Worm (Caenorhabditis elegans): ENCODE measurements around the gene C47A10.16.

C47A10.16 gene

DNA sequence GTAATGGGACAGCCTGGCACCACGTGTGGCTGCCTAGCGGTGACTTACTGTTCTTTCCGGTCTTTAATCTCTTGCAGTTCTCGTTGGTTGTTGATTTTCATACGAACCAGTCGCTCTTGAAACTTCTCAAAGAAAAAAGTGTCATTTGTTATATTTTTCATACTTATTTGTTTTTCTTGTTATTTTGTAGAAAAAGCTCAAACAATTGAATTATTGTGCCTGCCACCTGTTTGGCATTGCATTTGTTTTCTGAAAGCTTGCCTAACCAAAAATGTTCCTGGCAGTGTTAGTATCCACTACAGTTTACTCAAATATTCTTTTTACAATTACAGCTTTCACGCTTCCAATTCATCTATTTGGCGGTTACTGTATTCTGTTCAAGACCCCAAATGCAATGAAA lies at the start of gene C47A10.16, which contains the start of gene srh-283:
Gene C47A10.16, minus strand, starts transcription at position 101 of the 400 bp plus-strand sequence.
Gene srh-283, plus strand, starts transcription at position 272 of the 400 bp plus-strand sequence.
- no peak for TF ChIP-seq unc-62 (GFP tag; optimal IDR thresholded peaks at IDR 0.05)

DNA sequence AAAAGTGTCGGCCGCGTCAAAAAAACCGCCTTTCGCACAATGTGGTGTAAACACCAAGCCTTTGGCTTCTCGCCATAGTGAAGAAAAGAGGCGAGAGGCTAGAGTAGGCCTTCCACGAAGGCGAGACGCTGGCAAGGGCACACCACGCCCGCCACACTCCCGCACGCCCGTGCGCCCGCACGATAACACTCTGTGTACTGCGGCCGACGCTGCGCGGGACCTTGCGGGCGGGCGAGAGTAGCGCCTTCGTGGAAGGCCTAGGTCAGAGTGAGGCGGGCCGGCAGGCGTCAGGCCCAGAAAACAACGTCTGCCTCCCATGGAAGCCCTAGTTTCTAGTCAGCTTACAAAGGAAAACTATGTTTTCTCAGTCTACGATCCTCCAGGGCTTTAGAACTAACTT lies 47.1 kb upstream of the C47A10.16 start:
- TF ChIP-seq unc-62 (GFP tag; optimal IDR thresholded peaks at IDR 0.05), result no peak

DNA sequence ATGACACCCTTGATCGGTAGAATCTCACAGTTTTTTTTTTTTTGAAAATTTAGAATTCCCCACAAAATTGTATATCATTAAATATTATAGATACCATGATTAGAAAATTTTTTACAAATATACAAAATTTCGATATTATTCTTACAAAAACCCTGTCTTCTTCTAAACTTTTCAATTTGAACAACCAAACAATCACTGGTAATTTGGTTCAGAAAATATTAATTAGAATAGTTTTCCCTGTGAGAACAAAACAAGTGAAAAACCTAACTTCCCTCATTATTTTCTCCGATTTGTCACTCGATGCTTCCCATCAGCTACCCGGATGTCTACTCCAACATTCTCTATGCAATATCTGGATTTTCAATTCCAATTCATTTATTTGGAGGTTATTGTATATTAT lies 45.1 kb upstream of the C47A10.16 start, which contains the start of gene srh-296:
Gene srh-296, plus strand, starts transcription at position 301 of the 400 bp plus-strand sequence.
- no peak for TF ChIP-seq unc-62 (GFP tag; optimal IDR thresholded peaks at IDR 0.05)

DNA sequence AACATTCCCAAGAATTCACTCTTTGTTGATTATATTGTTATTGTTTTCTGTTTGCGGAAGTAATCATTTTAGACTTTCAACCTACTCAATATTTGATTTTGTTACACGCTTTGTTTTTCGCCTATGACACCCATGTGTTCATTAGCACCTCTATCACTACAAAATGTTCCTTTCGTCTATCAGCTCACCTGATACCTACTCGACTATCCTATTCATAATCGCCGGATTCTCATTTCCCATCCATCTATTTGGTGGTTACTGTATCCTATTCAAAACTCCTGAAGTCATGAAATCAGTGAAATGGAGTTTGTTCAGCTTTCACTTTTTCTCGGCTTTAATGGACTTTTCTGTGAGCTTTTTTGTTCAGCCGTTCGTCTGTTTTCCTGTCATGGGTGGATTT lies 40.3 kb upstream of the C47A10.16 start, which contains the start of gene srh-291:
Gene srh-291, plus strand, starts transcription at position 301 of the 400 bp plus-strand sequence.
- TF ChIP-seq unc-62 (GFP tag; optimal IDR thresholded peaks at IDR 0.05), result no peak

- no peak for TF ChIP-seq unc-62 (GFP tag; optimal IDR thresholded peaks at IDR 0.05)
Measured at ce11 chrV:17802519-17802918, 37.5 kb upstream of the C47A10.16 start, which contains the start of the genes Y94A7B.11 and srh-292. Gene Y94A7B.11 (minus strand): TSS chrV:17802619. Gene srh-292 (plus strand): TSS chrV:17802769.

ce11 chrV:17800538-17800937 lies 35.6 kb upstream of the C47A10.16 start, which contains the start of gene srh-287:
Gene srh-287 (plus strand): TSS chrV:17800838.
- no peak for TF ChIP-seq unc-62 (GFP tag; optimal IDR thresholded peaks at IDR 0.05)

- no peak for TF ChIP-seq unc-62 (GFP tag; optimal IDR thresholded peaks at IDR 0.05)
Measured at ce11 chrV:17798789-17799188, 33.8 kb upstream of the C47A10.16 start, which contains the start of gene srx-18. Gene srx-18 (minus strand): TSS chrV:17798889.

DNA sequence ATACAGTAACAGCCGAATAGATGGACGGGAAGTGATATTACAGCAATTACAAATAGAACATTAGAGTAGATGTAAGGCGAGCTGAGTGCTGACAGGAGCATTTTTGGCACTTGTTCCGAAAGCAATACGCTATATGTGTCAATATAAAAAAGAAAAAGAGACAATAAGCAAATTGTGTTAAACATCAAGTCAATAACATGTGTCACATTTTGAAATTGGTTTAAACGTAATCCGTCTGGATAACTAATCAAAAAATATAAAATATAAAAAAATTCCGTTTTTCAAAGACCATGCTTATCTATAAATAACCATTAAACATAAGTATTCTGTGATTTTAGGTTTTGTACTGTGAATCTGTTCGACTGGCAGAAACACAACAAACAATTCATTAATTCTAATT lies 30.7 kb upstream of the C47A10.16 start, which contains the start of gene srh-288:
Gene srh-288, minus strand, starts transcription at position 101 of the 400 bp plus-strand sequence.
- TF ChIP-seq unc-62 (GFP tag; optimal IDR thresholded peaks at IDR 0.05), result no peak

DNA sequence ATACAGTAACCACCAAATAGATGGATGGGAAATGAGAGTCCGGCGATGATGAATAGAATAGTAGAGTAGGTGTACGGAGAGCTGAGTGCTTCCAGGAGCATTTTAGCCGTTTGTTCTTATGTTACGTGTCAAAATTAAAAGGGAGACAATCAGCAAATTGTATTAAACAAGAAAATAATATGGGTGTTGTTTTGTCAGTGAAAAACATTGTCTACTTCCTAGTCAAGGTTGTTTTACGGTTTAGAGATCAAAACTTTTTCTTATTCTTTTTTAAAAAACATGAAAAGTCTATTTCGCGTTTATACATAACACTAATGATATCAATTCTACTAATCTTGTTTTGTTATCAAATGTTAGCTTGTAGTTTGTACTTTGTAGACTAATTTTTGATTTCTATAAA lies 29.0 kb upstream of the C47A10.16 start, which contains the start of gene srh-289:
Gene srh-289, minus strand, starts transcription at position 101 of the 400 bp plus-strand sequence.
- TF ChIP-seq unc-62 (GFP tag; optimal IDR thresholded peaks at IDR 0.05), result no peak

DNA sequence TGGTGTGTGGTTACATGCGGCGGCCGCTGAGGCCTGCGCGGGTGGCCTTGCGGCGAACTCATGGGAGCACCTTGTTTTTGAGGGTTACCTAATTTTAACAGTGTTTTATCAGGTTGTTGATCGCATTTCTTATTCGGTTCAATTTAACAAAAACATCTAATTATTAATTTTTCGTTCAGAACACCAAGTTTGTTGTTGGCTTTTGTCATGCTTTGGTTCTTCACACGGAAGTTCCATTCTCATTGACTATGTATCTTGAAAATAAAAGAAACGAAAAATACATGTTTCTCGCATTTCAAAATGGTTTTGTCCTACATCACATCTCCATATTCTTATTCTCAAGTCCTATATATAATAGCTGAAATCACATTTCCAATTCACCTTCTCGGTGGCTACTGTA lies 25.2 kb upstream of the C47A10.16 start, which contains the start of gene srh-290:
Gene srh-290, plus strand, starts transcription at position 301 of the 400 bp plus-strand sequence.
- TF ChIP-seq unc-62 (GFP tag; optimal IDR thresholded peaks at IDR 0.05), result no peak

ce11 chrV:17784363-17784762 lies 19.4 kb upstream of the C47A10.16 start:
- no peak for TF ChIP-seq unc-62 (GFP tag; optimal IDR thresholded peaks at IDR 0.05)

DNA sequence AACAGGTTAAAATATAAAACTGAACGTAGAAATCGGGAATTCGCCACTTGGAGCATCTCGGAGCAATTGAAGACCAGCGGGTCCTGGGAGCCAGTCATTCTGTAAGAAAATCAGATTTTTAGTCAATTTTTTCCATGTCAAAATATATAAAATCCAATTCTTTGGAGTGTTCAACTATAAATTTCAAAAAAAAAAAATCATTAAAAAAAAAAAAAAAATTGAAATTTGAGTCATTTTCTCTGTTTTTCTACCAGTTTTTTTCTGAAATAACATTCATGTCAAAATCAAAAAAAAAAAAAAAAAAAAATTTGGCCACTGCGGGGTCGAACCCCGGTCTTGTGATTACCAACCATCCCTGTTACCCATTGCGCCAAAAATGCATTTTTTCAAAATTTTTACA lies 18.6 kb upstream of the C47A10.16 start, which contains the start of gene srab-12:
Gene srab-12, minus strand, starts transcription at position 101 of the 400 bp plus-strand sequence.
- no peak for TF ChIP-seq unc-62 (GFP tag; optimal IDR thresholded peaks at IDR 0.05)

- no peak for TF ChIP-seq unc-62 (GFP tag; optimal IDR thresholded peaks at IDR 0.05)
Measured at ce11 chrV:17780285-17780684, 15.3 kb upstream of the C47A10.16 start.

DNA sequence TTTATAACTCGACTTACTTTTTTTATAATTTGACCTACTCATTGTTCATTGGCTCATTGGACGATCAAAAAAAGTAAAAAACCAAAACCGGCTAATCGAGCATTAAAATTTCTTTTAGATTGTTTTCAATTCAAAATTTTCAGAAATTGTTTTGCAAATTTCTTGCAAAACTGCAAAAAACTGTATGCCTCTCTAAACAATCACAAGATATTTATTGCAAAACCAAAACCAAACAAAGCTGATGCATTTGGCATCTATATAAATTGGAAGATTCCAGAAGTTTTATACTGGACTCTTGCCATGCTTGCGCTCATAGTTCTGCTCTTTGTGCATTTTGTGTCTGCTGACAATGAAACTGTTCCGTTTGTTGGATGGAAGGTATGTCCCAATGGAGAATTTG lies 12.6 kb upstream of the C47A10.16 start, which contains the start of gene C47A10.12:
Gene C47A10.12, plus strand, starts transcription at position 301 of the 400 bp plus-strand sequence.
- no peak for TF ChIP-seq unc-62 (GFP tag; optimal IDR thresholded peaks at IDR 0.05)

- no peak for TF ChIP-seq unc-62 (GFP tag; optimal IDR thresholded peaks at IDR 0.05)
Measured at ce11 chrV:17777127-17777526, 12.2 kb upstream of the C47A10.16 start, which contains the start of gene ddo-1. Gene ddo-1 (minus strand): TSS chrV:17777227.

DNA sequence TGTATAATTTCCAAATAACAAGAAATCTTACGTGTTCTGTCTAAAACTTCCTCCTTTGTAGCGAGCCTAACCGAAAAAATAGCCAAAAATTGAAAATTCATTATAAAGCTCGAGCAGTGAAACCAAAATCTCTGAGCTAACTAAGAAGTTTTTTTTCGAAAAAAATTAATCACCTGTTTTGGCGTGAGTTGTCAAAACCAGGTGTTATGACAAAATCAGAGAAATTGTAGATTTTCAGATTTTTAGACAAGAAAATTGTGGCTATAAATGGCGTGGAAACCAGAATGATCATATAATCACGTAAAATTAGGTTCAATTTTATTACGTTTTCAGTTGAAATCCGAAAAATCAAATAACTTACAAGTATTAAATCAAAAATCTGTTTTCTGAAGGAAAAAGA lies 8.1 kb upstream of the C47A10.16 start, which contains the start of gene sre-21:
Gene sre-21, minus strand, starts transcription at position 101 of the 400 bp plus-strand sequence.
- no peak for TF ChIP-seq unc-62 (GFP tag; optimal IDR thresholded peaks at IDR 0.05)

DNA sequence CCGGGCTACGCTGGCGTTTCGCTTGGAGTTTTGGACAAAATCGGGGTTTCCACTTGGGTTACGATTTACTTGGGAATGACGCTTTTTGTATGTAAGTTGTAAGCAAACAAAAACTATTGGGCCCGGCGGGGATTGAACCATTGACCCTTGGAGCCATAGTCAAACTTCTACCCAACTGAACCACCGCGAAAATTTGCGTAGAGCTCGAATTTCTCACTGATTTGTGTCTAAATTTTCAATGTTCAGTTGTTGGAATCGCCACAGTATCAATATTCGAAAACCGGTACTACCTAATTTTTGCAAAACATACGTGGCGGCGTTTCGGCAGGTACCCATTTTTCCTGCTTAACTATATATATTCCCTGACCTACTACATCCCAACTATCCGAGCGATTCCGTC lies 2.8 kb upstream of the C47A10.16 start:
- no peak for TF ChIP-seq unc-62 (GFP tag; optimal IDR thresholded peaks at IDR 0.05)

Data from whole organism, dauer.